Fruit fly (Drosophila melanogaster) S2 (cell line): ENCODE data around the gene CG11498.

ENCODE experiments used
- CG8478 ChIP-seq: fragments of >200 bp; optimal IDR thresholded peaks from 2 replicates; lab custom pipeline; 2018
- CTCF ChIP-seq, 2 experiments: fragments of >200 bp; optimal IDR thresholded peaks; 2 replicates each; lab custom pipeline; 2018

DNA sequence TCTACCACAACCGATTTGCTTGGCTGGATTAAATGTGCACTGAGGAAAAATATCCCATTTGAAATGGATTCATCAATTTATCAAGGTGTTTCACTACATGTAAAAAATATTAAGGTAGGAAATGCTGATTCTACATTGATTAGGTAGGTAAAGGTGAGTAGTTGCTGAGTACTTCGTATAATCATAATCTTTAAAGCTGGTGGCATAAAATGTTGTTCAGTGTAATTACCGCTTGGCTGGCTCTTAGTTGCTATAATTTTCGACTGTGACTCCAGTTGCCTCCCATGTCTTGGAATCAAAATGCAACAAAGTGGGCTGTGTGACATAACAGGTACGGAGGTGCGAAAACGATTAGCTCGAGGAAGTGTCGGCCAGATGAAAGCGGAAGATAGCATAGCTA, 37.1 kb downstream of the CG11498 start, which contains the start of gene CG45072:
- TF ChIP-seq CTCF (optimal IDR thresholded peaks at IDR 0.05; lab: Kevin White, UChicago), result no peak
- no peak for TF ChIP-seq CG8478 (lab: Kevin White, UChicago)
